Fruit fly (Drosophila melanogaster) whole organism, adult: Measurements from ENCODE around the gene Pex14.
A peak's percentile ranks its signal among the peaks of the same experiment; 100 is the strongest.

Source experiments
- CG11617 ChIP-seq: fragments of 200-800 bp; sonication (Bioruptor generic); optimal IDR thresholded peaks from 2 replicates; lab custom pipeline; 2017; ENCODE audit warnings: mild to moderate bottlenecking, missing biosample characterization, missing genetic modification reagents, missing genetic modification characterization
- CG12768 ChIP-seq: fragments of 200-800 bp; sonication (Bioruptor generic); optimal IDR thresholded peaks from 2 replicates; lab custom pipeline; 2017; ENCODE audit warnings: missing biosample characterization, missing genetic modification characterization, mild to moderate bottlenecking, moderate library complexity, missing genetic modification reagents
- CG14711 ChIP-seq: fragments of 200-800 bp; sonication (Bioruptor generic); optimal IDR thresholded peaks from 2 replicates; lab custom pipeline; 2018; ENCODE audit warnings: missing biosample characterization, mild to moderate bottlenecking, missing genetic modification characterization, moderate library complexity
- CG1620 ChIP-seq: fragments of 200-800 bp; sonication (Bioruptor generic); optimal IDR thresholded peaks from 2 replicates; lab custom pipeline; 2016; ENCODE audit warnings: missing biosample characterization, missing genetic modification characterization
- CG33017 ChIP-seq: fragments of 200-800 bp; sonication (Bioruptor generic); optimal IDR thresholded peaks from 2 replicates; lab custom pipeline; 2018; ENCODE audit warnings: missing biosample characterization, mild to moderate bottlenecking, missing genetic modification characterization, moderate library complexity
- CG5204 ChIP-seq: fragments of 200-800 bp; sonication (Bioruptor generic); optimal IDR thresholded peaks from 2 replicates; lab custom pipeline; 2016; ENCODE audit warnings: missing biosample characterization, missing genetic modification characterization
- CG7045 ChIP-seq: fragments of 200-800 bp; sonication (Bioruptor generic); optimal IDR thresholded peaks from 2 replicates; lab custom pipeline; 2017; ENCODE audit warnings: missing biosample characterization, mild to moderate bottlenecking, missing genetic modification characterization
- CG7101 ChIP-seq: fragments of 200-800 bp; sonication (Bioruptor generic); optimal IDR thresholded peaks from 2 replicates; lab custom pipeline; 2018; ENCODE audit warnings: missing biosample characterization, mild to moderate bottlenecking, missing genetic modification characterization, moderate library complexity
- Clk ChIP-seq: fragments of 200-800 bp; sonication (Bioruptor generic); optimal IDR thresholded peaks from 2 replicates; lab custom pipeline; 2017; ENCODE audit warnings: missing biosample characterization, missing genetic modification characterization
- Crg-1 ChIP-seq: fragments of 200-800 bp; sonication (Bioruptor generic); optimal IDR thresholded peaks from 2 replicates; lab custom pipeline; 2016; ENCODE audit warnings: missing biosample characterization, missing genetic modification characterization
- Hr96 ChIP-seq: fragments of 200-800 bp; sonication (Bioruptor generic); optimal IDR thresholded peaks from 2 replicates; lab custom pipeline; 2016; ENCODE audit warnings: missing biosample characterization, missing genetic modification characterization
- Mnt ChIP-seq: fragments of 200-800 bp; sonication (Bioruptor generic); optimal IDR thresholded peaks from 2 replicates; lab custom pipeline; 2016; ENCODE audit warnings: missing biosample characterization, mild to moderate bottlenecking, missing genetic modification characterization
- bab1 ChIP-seq: fragments of 200-800 bp; sonication (Bioruptor generic); optimal IDR thresholded peaks from 3 replicates; lab custom pipeline; 2019; ENCODE audit warnings: missing biosample characterization, mild to moderate bottlenecking, missing genetic modification characterization, moderate library complexity
- cic ChIP-seq: fragments of 200-800 bp; sonication (Bioruptor generic); optimal IDR thresholded peaks from 2 replicates; lab custom pipeline; 2017; ENCODE audit warnings: missing biosample characterization, mild to moderate bottlenecking, missing genetic modification characterization, moderate library complexity
- cnc ChIP-seq, 2 experiments: fragments of >200 bp; optimal IDR thresholded peaks; 2 replicates each; lab custom pipeline; 2017
- kay ChIP-seq: fragments of 200-800 bp; sonication (Bioruptor generic); peaks from one replicate; lab custom pipeline; 2016; ENCODE audit warnings: missing biosample characterization, missing genetic modification characterization, borderline replicate concordance
- ovo ChIP-seq: fragments of 200-800 bp; sonication (Bioruptor generic); optimal IDR thresholded peaks from 2 replicates; lab custom pipeline; 2016; ENCODE audit warnings: missing biosample characterization, missing genetic modification characterization
- pad ChIP-seq: fragments of 200-800 bp; sonication (Bioruptor generic); optimal IDR thresholded peaks from 3 replicates; lab custom pipeline; 2017; ENCODE audit warnings: missing biosample characterization, missing genetic modification characterization, mild to moderate bottlenecking, moderate library complexity, missing genetic modification reagents
- tj ChIP-seq: fragments of 200-800 bp; sonication (Bioruptor generic); optimal IDR thresholded peaks from 3 replicates; lab custom pipeline; 2017; ENCODE audit warnings: missing biosample characterization, mild to moderate bottlenecking, missing genetic modification characterization, moderate library complexity
- toe ChIP-seq: fragments of 200-800 bp; sonication (Bioruptor generic); optimal IDR thresholded peaks from 2 replicates; lab custom pipeline; 2016; ENCODE audit warnings: missing biosample characterization, missing genetic modification characterization

The Pex14 gene

DNA sequence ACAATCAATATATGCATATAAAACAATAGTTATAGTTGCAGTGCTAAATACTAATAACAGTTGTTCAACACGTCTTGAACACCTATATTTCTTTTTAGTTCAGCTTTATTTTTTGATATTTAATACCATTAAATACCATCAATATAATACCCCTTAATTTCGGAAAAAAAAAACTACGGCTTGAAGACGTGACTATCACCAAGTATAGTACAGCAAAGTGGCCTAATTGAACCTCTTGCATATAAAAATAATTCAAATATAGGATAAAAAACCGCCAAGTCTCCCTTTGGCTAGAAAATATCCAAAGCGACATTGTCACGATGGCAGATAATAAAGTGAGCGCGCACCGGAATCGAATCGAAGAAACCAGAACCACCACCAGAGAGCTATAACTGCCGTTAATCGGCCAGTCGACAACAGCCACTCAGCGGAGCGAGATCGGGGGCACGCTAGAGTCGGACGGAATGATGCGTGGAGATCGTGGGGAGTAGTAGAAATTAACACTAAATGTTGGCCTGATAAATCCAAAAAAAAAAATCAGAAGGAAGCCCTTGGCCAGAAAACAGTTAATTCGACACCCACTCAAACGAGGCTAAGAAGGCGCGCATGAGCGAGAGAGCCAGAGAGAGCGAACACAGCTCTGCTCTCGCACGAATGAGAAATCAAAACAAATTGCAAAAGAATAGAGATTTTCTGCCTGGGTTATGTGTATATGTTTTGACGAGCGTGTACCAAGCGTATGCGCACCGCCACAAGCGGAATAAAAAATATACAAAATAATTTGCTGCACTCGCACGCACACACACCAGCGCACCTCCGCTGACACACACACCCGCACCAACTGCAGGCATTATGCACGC is 6.4 kb downstream of the Pex14 start:
- TF ChIP-seq CG1620, result peak; percentile 15
- TF ChIP-seq Crg-1, result peak; percentile 31
- TF ChIP-seq Clk (GFP tag; lab: Kevin White, UChicago), result no peak
- TF ChIP-seq CG12768 (GFP tag; lab: Kevin White, UChicago), result peak; percentile 5
- peak; percentile 39 for TF ChIP-seq CG33017
- TF ChIP-seq CG5204 (GFP tag; lab: Kevin White, UChicago), result no peak
- no peak for TF ChIP-seq cnc (optimal IDR thresholded peaks at IDR 0.05; lab: Kevin White, UChicago)
- TF ChIP-seq Mnt (GFP tag; lab: Kevin White, UChicago), result peak; percentile 58
- TF ChIP-seq toe (GFP tag; lab: Kevin White, UChicago), result peak; percentile 73
- peak; percentile 54 for TF ChIP-seq CG11617 (GFP tag; lab: Kevin White, UChicago)
- peak; percentile 4 for TF ChIP-seq CG7045 (GFP tag; lab: Kevin White, UChicago)
- TF ChIP-seq CG7101, result peak; percentile 47
- no peak for TF ChIP-seq CG14711 (tag; lab: Kevin White, UChicago)
- peak; percentile 93 for TF ChIP-seq ovo (GFP tag; lab: Kevin White, UChicago)
- peak; percentile 47 for TF ChIP-seq tj
- TF ChIP-seq kay, result no peak
- TF ChIP-seq pad (GFP tag; lab: Kevin White, UChicago), result peak; percentile 68
- peak; percentile 62 for TF ChIP-seq cic (GFP tag; lab: Kevin White, UChicago)
- peak; percentile 49 for TF ChIP-seq bab1 (GFP tag; lab: Kevin White, UChicago)
- peak; percentile 60 for TF ChIP-seq Hr96 (GFP tag; lab: Kevin White, UChicago)

DNA sequence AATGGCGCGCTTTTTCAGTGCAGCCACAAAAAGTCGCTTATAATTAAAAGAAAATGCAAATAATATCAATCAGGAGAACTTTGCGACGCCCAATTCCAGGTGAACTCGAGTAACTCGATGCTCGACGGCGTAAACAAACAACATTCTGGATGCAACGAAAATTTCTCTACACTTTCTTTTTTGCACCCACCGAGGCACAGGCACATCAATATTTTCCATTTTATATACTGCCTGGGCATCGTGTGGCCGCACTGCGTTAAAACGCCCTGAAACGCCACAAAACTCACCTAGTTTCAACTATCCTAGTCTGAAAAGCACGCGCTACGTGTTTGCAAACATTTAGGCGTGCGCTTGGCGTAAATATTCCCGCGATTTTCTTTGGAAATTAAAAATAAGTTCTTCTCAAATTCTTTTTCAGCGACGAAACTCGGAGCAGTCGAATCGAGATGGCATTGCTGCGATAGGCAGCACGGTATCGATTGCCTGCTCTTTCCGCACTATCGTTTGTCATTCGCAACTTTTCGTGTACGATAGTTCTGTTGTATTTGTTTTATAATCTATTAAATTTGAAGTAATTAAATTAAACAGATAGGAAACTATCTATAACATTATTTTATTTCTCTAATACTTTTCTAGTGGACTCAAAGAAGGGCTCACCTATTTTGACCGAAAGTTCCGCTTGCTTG is 7.3 kb downstream of the Pex14 start, which contains the start of gene Pcif1:
Pcif1 (minus strand) TSS at position 456 of the 686 bp plus-strand sequence.
- TF ChIP-seq CG14711 (tag; lab: Kevin White, UChicago) (no peak), CG12768 (GFP tag; lab: Kevin White, UChicago) (no peak), CG7101 (peak; percentile 34), Crg-1 (peak; percentile 42), toe (GFP tag; lab: Kevin White, UChicago) (peak; percentile 17), CG11617 (GFP tag; lab: Kevin White, UChicago) (no peak), Mnt (GFP tag; lab: Kevin White, UChicago) (no peak), bab1 (GFP tag; lab: Kevin White, UChicago) (peak; percentile 53), pad (GFP tag; lab: Kevin White, UChicago) (no peak), cnc (optimal IDR thresholded peaks at IDR 0.05; lab: Kevin White, UChicago) (no peak), tj (no peak), cic (GFP tag; lab: Kevin White, UChicago) (no peak), CG1620 (peak; percentile 11), CG7045 (GFP tag; lab: Kevin White, UChicago) (no peak), ovo (GFP tag; lab: Kevin White, UChicago) (no peak), CG5204 (GFP tag; lab: Kevin White, UChicago) (no peak), kay (no peak), CG33017 (no peak)

DNA sequence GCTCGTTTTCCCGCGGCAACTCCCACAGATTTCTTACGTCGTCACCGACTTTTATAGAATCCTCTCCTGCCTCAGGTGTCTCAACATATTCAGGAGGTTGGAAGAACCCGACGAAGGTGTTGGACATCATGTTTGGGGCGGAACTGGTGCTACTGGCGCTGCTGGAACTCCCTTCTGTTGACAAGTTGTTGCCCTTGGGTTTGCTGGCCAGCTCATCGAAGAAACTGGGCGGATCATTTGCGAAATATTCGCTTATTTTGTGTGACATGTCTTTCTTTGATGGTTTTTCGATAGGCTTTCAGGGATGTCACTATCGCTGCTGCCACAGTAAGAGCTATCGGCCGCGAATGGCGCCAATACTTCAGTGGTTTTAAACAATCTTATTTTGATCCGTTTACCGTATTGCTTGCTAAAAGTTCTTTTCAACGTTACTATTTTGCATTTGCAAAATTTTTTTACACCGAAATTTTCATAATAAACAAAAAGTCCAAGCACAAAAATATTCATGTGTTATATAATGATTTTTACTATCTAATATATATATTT is 9.3 kb downstream of the Pex14 start, which contains the start of gene CG11396:
CG11396 (minus strand) TSS at position 303 of the 546 bp plus-strand sequence.
- TF ChIP-seq cnc (optimal IDR thresholded peaks at IDR 0.05; lab: Kevin White, UChicago), result no peak
- peak; percentile 34 for TF ChIP-seq bab1 (GFP tag; lab: Kevin White, UChicago)

DNA sequence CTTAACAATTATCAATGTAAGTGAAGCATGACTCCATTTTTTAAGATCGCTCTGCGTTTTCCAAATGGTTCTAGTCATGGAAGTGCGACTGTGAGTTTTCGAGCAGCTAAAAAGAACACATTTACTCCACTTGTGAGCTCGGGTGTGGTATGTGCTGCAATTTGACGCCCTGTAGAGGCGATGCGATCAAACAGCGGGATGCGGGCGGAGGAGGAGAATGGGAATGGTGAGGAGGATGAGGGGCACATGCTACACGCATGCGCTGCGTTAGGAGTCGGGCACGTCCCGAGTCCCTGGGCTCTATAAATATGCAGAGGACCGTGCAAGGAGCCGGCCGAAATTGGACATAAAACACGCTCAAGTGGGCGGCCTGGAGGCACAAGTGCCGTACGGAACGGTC is 10.7 kb downstream of the Pex14 start:
- TF ChIP-seq CG7101 (no peak), CG11617 (GFP tag; lab: Kevin White, UChicago) (no peak), CG33017 (no peak), bab1 (GFP tag; lab: Kevin White, UChicago) (no peak), toe (GFP tag; lab: Kevin White, UChicago) (no peak), CG5204 (GFP tag; lab: Kevin White, UChicago) (no peak), Hr96 (GFP tag; lab: Kevin White, UChicago) (no peak), CG12768 (GFP tag; lab: Kevin White, UChicago) (no peak)

DNA sequence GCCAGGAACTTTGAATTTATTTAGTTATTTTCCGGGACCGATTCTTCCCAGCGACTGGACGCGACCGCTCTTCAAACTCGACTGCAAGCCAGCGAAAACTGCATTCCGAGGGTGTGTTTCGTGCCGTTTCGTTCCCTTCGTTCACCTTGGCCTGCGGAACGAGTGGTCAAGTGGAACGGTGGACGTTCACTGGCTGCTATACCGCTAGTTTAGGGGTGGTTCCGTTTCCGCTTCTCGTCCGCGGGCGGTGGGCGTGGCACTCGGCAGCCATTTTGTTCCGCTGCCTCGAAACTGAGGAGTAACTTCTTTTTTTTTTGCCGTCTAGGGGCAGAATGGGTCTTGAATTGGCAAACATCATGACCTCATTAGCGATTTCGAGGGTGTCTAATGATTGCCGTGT is 14.1 kb downstream of the Pex14 start, which contains the start of gene Six4:
Six4 (minus strand) TSS at position 85 of the 400 bp plus-strand sequence.
- TF ChIP-seq Clk (GFP tag; lab: Kevin White, UChicago) (no peak), CG12768 (GFP tag; lab: Kevin White, UChicago) (no peak), CG7045 (GFP tag; lab: Kevin White, UChicago) (no peak), CG11617 (GFP tag; lab: Kevin White, UChicago) (peak; percentile 41), ovo (GFP tag; lab: Kevin White, UChicago) (peak; percentile 13), CG5204 (GFP tag; lab: Kevin White, UChicago) (no peak), cnc (optimal IDR thresholded peaks at IDR 0.05; lab: Kevin White, UChicago) (no peak), cic (GFP tag; lab: Kevin White, UChicago) (no peak), Crg-1 (peak; percentile 20), pad (GFP tag; lab: Kevin White, UChicago) (peak; percentile 34), Hr96 (GFP tag; lab: Kevin White, UChicago) (peak; percentile 29), tj (peak; percentile 62), CG33017 (no peak), bab1 (GFP tag; lab: Kevin White, UChicago) (peak; percentile 43), Mnt (GFP tag; lab: Kevin White, UChicago) (peak; percentile 22), CG14711 (tag; lab: Kevin White, UChicago) (no peak), toe (GFP tag; lab: Kevin White, UChicago) (no peak), CG7101 (peak; percentile 10), kay (no peak), CG1620 (no peak)
